Worm (Caenorhabditis elegans) whole organism, L2 larva: ENCODE results near the gene anmt-1.

Experiments used
- C34F6.9 ChIP-seq: fragments of 150-350 bp; optimal IDR thresholded peaks from 2 replicates; lab custom pipeline; 2014; ENCODE audit warnings: missing biosample characterization, missing genetic modification characterization
- F13H6.1 ChIP-seq: sonication (generic microtip); optimal IDR thresholded peaks from 2 replicates; lab custom pipeline; 2016; ENCODE audit warnings: missing genetic modification characterization, missing compliant biosample characterization
- R02D3.7 ChIP-seq: fragments of 150-350 bp; optimal IDR thresholded peaks from 2 replicates; lab custom pipeline; 2014; ENCODE audit warnings: missing biosample characterization, missing genetic modification characterization
- Y55F3AM.14 ChIP-seq: fragments of 200-800 bp; sonication (Bioruptor generic); optimal IDR thresholded peaks from 2 replicates; lab custom pipeline; 2018; ENCODE audit warnings: mild to moderate bottlenecking, missing genetic modification characterization, missing compliant biosample characterization
- ZK546.5 ChIP-seq: sonication (generic microtip); optimal IDR thresholded peaks from 2 replicates; lab custom pipeline; 2017; ENCODE audit warnings: missing biosample characterization, missing genetic modification characterization
- alr-1 ChIP-seq: fragments of 150-350 bp; optimal IDR thresholded peaks from 2 replicates; lab custom pipeline; 2014; ENCODE audit warnings: missing biosample characterization, missing genetic modification characterization
- aly-2 ChIP-seq: fragments of 150-350 bp; optimal IDR thresholded peaks from 2 replicates; lab custom pipeline; 2014; ENCODE audit warnings: missing biosample characterization, missing genetic modification characterization
- ama-1 ChIP-seq: fragments of 150-350 bp; optimal IDR thresholded peaks from 2 replicates; lab custom pipeline; 2018; ENCODE audit warnings: inconsistent platforms
- blmp-1 ChIP-seq: sonication (generic microtip); optimal IDR thresholded peaks from 2 replicates; lab custom pipeline; 2017; ENCODE audit warnings: missing genetic modification characterization, mild to moderate bottlenecking, missing compliant biosample characterization, antibody characterized with exemption, moderate library complexity; ENCODE audit not compliant: insufficient read depth
- ceh-16 ChIP-seq: fragments of 150-350 bp; optimal IDR thresholded peaks from 2 replicates; lab custom pipeline; 2014; ENCODE audit warnings: missing biosample characterization, missing genetic modification characterization
- ceh-82 ChIP-seq: fragments of 150-350 bp; optimal IDR thresholded peaks from 2 replicates; lab custom pipeline; 2014; ENCODE audit warnings: missing biosample characterization, missing genetic modification characterization
- crh-2 ChIP-seq: sonication (generic microtip); optimal IDR thresholded peaks from 2 replicates; lab custom pipeline; 2017; ENCODE audit warnings: missing biosample characterization, missing genetic modification characterization
- dmd-4 ChIP-seq: sonication (generic microtip); optimal IDR thresholded peaks from 2 replicates; lab custom pipeline; 2017; ENCODE audit warnings: missing biosample characterization, missing genetic modification characterization
- egl-27 ChIP-seq: sonication (generic microtip); optimal IDR thresholded peaks from 3 replicates; lab custom pipeline; 2017; ENCODE audit warnings: missing biosample characterization, missing genetic modification reagents, missing genetic modification characterization
- elt-1 ChIP-seq: fragments of 150-350 bp; optimal IDR thresholded peaks from 2 replicates; lab custom pipeline; 2014; ENCODE audit warnings: missing biosample characterization, missing genetic modification characterization
- elt-3 ChIP-seq: sonication (generic microtip); optimal IDR thresholded peaks from 2 replicates; lab custom pipeline; 2017; ENCODE audit warnings: missing biosample characterization, missing genetic modification characterization
- fos-1 ChIP-seq: fragments of 150-350 bp; optimal IDR thresholded peaks from 2 replicates; lab custom pipeline; 2014; ENCODE audit warnings: missing biosample characterization, missing genetic modification characterization
- gmeb-1 ChIP-seq: fragments of 150-350 bp; optimal IDR thresholded peaks from 2 replicates; lab custom pipeline; 2014; ENCODE audit warnings: missing biosample characterization, missing genetic modification characterization
- lin-11 ChIP-seq: fragments of 150-350 bp; sonication (generic microtip); optimal IDR thresholded peaks from 2 replicates; lab custom pipeline; 2014; ENCODE audit warnings: missing biosample characterization, missing genetic modification characterization, inconsistent platforms, mixed read lengths
- lin-13 ChIP-seq: fragments of 150-350 bp; optimal IDR thresholded peaks from 2 replicates; lab custom pipeline; 2014; ENCODE audit warnings: missing biosample characterization, missing genetic modification reagents, missing genetic modification characterization
- lin-39 ChIP-seq: fragments of 150-350 bp; optimal IDR thresholded peaks from 2 replicates; lab custom pipeline; 2014; ENCODE audit warnings: missing biosample characterization, missing genetic modification reagents, missing genetic modification characterization
- lsy-2 ChIP-seq, 2 experiments: fragments of 150-350 bp in 1 of 2; sonication (generic microtip) in 1 of 2; optimal IDR thresholded peaks; 2 replicates each; lab custom pipeline; 2014 to 2017; ENCODE audit warnings: missing biosample characterization in 2 of 2, missing genetic modification characterization in 2 of 2
- mab-5 ChIP-seq: fragments of 150-350 bp; optimal IDR thresholded peaks from 2 replicates; lab custom pipeline; 2014; ENCODE audit warnings: missing biosample characterization, missing genetic modification characterization
- mbf-1 ChIP-seq: sonication (generic microtip); optimal IDR thresholded peaks from 2 replicates; lab custom pipeline; 2017; ENCODE audit warnings: missing biosample characterization, missing genetic modification characterization
- mdl-1 ChIP-seq, 2 experiments: fragments of 150-350 bp in 1 of 2; sonication (generic microtip) in 1 of 2; optimal IDR thresholded peaks; 2 replicates each; lab custom pipeline; 2017; ENCODE audit warnings: missing biosample characterization in 2 of 2, missing genetic modification characterization in 2 of 2
- nhr-10 ChIP-seq: sonication (generic microtip); optimal IDR thresholded peaks from 2 replicates; lab custom pipeline; 2017; ENCODE audit warnings: missing biosample characterization, missing genetic modification characterization
- nhr-11 ChIP-seq: fragments of 150-350 bp; optimal IDR thresholded peaks from 2 replicates; lab custom pipeline; 2014; ENCODE audit warnings: missing biosample characterization, missing genetic modification characterization
- nhr-12 ChIP-seq: fragments of 150-350 bp; optimal IDR thresholded peaks from 2 replicates; lab custom pipeline; 2014; ENCODE audit warnings: missing biosample characterization, missing genetic modification characterization
- nhr-129 ChIP-seq: fragments of 150-350 bp; optimal IDR thresholded peaks from 2 replicates; lab custom pipeline; 2014; ENCODE audit warnings: missing biosample characterization, missing genetic modification characterization
- nhr-21 ChIP-seq: fragments of 150-350 bp; optimal IDR thresholded peaks from 2 replicates; lab custom pipeline; 2014; ENCODE audit warnings: missing biosample characterization, missing genetic modification characterization
- nhr-23 ChIP-seq: fragments of 150-350 bp; optimal IDR thresholded peaks from 2 replicates; lab custom pipeline; 2014; ENCODE audit warnings: missing biosample characterization, missing genetic modification reagents, missing genetic modification characterization
- nhr-237 ChIP-seq: fragments of 150-350 bp; optimal IDR thresholded peaks from 2 replicates; lab custom pipeline; 2014; ENCODE audit warnings: missing biosample characterization, missing genetic modification characterization
- nhr-25 ChIP-seq: fragments of 150-350 bp; sonication (generic microtip); optimal IDR thresholded peaks from 3 replicates; lab custom pipeline; 2014; ENCODE audit warnings: missing biosample characterization, missing genetic modification characterization
- nhr-6 ChIP-seq: fragments of 150-350 bp; optimal IDR thresholded peaks from 2 replicates; lab custom pipeline; 2014; ENCODE audit warnings: missing biosample characterization, missing genetic modification characterization
- nhr-77 ChIP-seq: fragments of 150-350 bp; optimal IDR thresholded peaks from 2 replicates; lab custom pipeline; 2014; ENCODE audit warnings: missing biosample characterization, missing genetic modification characterization
- peb-1 ChIP-seq: fragments of 150-350 bp; optimal IDR thresholded peaks from 2 replicates; lab custom pipeline; 2014; ENCODE audit warnings: missing biosample characterization, missing genetic modification characterization
- sem-4 ChIP-seq: fragments of 150-350 bp; optimal IDR thresholded peaks from 2 replicates; lab custom pipeline; 2014; ENCODE audit warnings: missing biosample characterization, missing genetic modification reagents, missing genetic modification characterization
- skn-1 ChIP-seq: sonication (generic microtip); optimal IDR thresholded peaks from 2 replicates; lab custom pipeline; 2017; ENCODE audit warnings: missing biosample characterization, missing genetic modification characterization
- sma-3 ChIP-seq: sonication (generic microtip); optimal IDR thresholded peaks from 2 replicates; lab custom pipeline; 2016; ENCODE audit warnings: missing genetic modification reagents, missing genetic modification characterization, missing compliant biosample characterization
- sma-9 ChIP-seq, 2 experiments: fragments of 150-350 bp in 1 of 2; sonication (generic microtip) in 1 of 2; optimal IDR thresholded peaks; 2 replicates each; lab custom pipeline; 2014 to 2016; ENCODE audit warnings: missing genetic modification characterization in 2 of 2, mild to moderate bottlenecking in 1 of 2, missing biosample characterization in 1 of 2, missing compliant biosample characterization in 1 of 2, missing genetic modification reagents in 1 of 2, moderate library complexity in 1 of 2
- snpc-4 ChIP-seq: fragments of 150-350 bp; optimal IDR thresholded peaks from 2 replicates; lab custom pipeline; 2014; ENCODE audit warnings: missing biosample characterization, missing genetic modification characterization
- unc-39 ChIP-seq: fragments of 150-350 bp; optimal IDR thresholded peaks from 2 replicates; lab custom pipeline; 2014; ENCODE audit warnings: missing biosample characterization, missing genetic modification characterization
- unc-55 ChIP-seq: fragments of 150-350 bp; sonication (generic microtip); optimal IDR thresholded peaks from 3 replicates; lab custom pipeline; 2014; ENCODE audit warnings: missing biosample characterization, missing genetic modification reagents, missing genetic modification characterization
- unc-62 ChIP-seq: fragments of 150-350 bp; optimal IDR thresholded peaks from 2 replicates; lab custom pipeline; 2014; ENCODE audit warnings: missing biosample characterization, missing genetic modification reagents, missing genetic modification characterization
- zag-1 ChIP-seq: fragments of 150-350 bp; optimal IDR thresholded peaks from 2 replicates; lab custom pipeline; 2014; ENCODE audit warnings: missing biosample characterization, missing genetic modification characterization
- ztf-1 ChIP-seq: fragments of 200-800 bp; sonication (Bioruptor generic); conservative IDR thresholded peaks from 2 replicates; pipeline ENCODE4 v1.3.6; 2022; ENCODE audit warnings: missing genetic modification characterization, missing compliant biosample characterization
- ztf-11 ChIP-seq: sonication (generic microtip); optimal IDR thresholded peaks from 2 replicates; lab custom pipeline; 2017; ENCODE audit warnings: missing biosample characterization, missing genetic modification characterization
- ztf-4 ChIP-seq: fragments of 150-350 bp; optimal IDR thresholded peaks from 2 replicates; lab custom pipeline; 2014; ENCODE audit warnings: missing biosample characterization, missing genetic modification characterization

anmt-1 gene

ce11 chrIII:8700289-8700957 lies 15.8 kb downstream of the anmt-1 start, which contains the start of the genes sdz-1 and vps-33.1:
sdz-1 (minus strand) TSS chrIII:8700339.
vps-33.1 (plus strand) TSS chrIII:8700927.
- TF ChIP-seq sem-4 (tag; lab: Kevin White, UChicago), result no peak
- no peak for TF ChIP-seq nhr-10 (tag; lab: Kevin White, UChicago)
- no peak for TF ChIP-seq aly-2
- TF ChIP-seq ztf-1 (GFP tag; lab: Robert Waterston, UW), result no peak
- TF ChIP-seq nhr-129 (tag; lab: Kevin White, UChicago), result peak; percentile 62
- no peak for TF ChIP-seq ama-1 (lab: Kevin White, UChicago)
- TF ChIP-seq F13H6.1 (tag; lab: Kevin White, UChicago), result no peak
- no peak for TF ChIP-seq mab-5 (tag; lab: Kevin White, UChicago)
- TF ChIP-seq unc-39 (tag; lab: Kevin White, UChicago), result no peak
- no peak for TF ChIP-seq blmp-1
- TF ChIP-seq lin-13 (GFP tag; lab: Kevin White, UChicago), result peak; percentile 43
- TF ChIP-seq nhr-21 (tag; lab: Kevin White, UChicago), result no peak
- TF ChIP-seq C34F6.9 (tag; lab: Kevin White, UChicago), result peak; percentile 68
- no peak for TF ChIP-seq ceh-16 (tag; lab: Kevin White, UChicago)
- TF ChIP-seq snpc-4 (tag; lab: Kevin White, UChicago), result no peak
- no peak for TF ChIP-seq lin-11
- no peak for TF ChIP-seq mdl-1 (tag; optimal IDR thresholded peaks at IDR 0.05; lab: Kevin White, UChicago)
- peak; percentile 90 for TF ChIP-seq unc-55
- no peak for TF ChIP-seq nhr-12
- no peak for TF ChIP-seq nhr-77 (tag; lab: Kevin White, UChicago)
- no peak for TF ChIP-seq nhr-11 (tag; lab: Kevin White, UChicago)
- no peak for TF ChIP-seq mbf-1 (tag; lab: Kevin White, UChicago)
- no peak for TF ChIP-seq elt-1 (tag; lab: Kevin White, UChicago)
- TF ChIP-seq ceh-82 (tag; lab: Kevin White, UChicago), result no peak
- no peak for TF ChIP-seq nhr-23 (tag; lab: Kevin White, UChicago)
- TF ChIP-seq ztf-4 (tag; lab: Kevin White, UChicago), result no peak
- no peak for TF ChIP-seq fos-1
- TF ChIP-seq lin-39, result no peak
- no peak for TF ChIP-seq zag-1
- TF ChIP-seq gmeb-1 (tag; lab: Kevin White, UChicago), result peak; percentile 87
- no peak for TF ChIP-seq nhr-25 (tag; lab: Kevin White, UChicago)
- no peak for TF ChIP-seq ZK546.5 (tag; lab: Kevin White, UChicago)
- TF ChIP-seq nhr-6 (tag; lab: Kevin White, UChicago), result no peak
- TF ChIP-seq unc-62 (GFP tag; lab: Kevin White, UChicago), result no peak
- no peak for TF ChIP-seq egl-27 (tag; lab: Kevin White, UChicago)
- peak in 1 of 2 experiments; percentile 75 for TF ChIP-seq lsy-2 (tag; optimal IDR thresholded peaks at IDR 0.05; lab: Kevin White, UChicago)
- no peak for TF ChIP-seq R02D3.7 (tag; lab: Kevin White, UChicago)
- peak; percentile 50 for TF ChIP-seq sma-9 (GFP tag; optimal IDR thresholded peaks at IDR 0.05; lab: Kevin White, UChicago)
- no peak for TF ChIP-seq sma-9 (tag; optimal IDR thresholded peaks at IDR 0.05; lab: Kevin White, UChicago)
- no peak for TF ChIP-seq elt-3 (tag; lab: Kevin White, UChicago)
- TF ChIP-seq peb-1 (tag; lab: Kevin White, UChicago), result no peak
- TF ChIP-seq ztf-11, result no peak
- no peak for TF ChIP-seq Y55F3AM.14 (GFP tag; lab: Kevin White, UChicago)
- TF ChIP-seq crh-2 (tag; lab: Kevin White, UChicago), result peak; percentile 4
- TF ChIP-seq alr-1 (tag; lab: Kevin White, UChicago), result no peak
- no peak for TF ChIP-seq skn-1 (tag; lab: Kevin White, UChicago)
- TF ChIP-seq nhr-237 (tag; lab: Kevin White, UChicago), result no peak
- peak; percentile 1 for TF ChIP-seq sma-3 (GFP tag; lab: Kevin White, UChicago)
- TF ChIP-seq dmd-4 (tag; lab: Kevin White, UChicago), result no peak
